Worm (Caenorhabditis elegans): ENCODE data around the gene ugt-32.

ce11 chrV:3862851-3863250 is 19.0 kb upstream of the ugt-32 start, which contains the start of gene nhr-187:
- TF ChIP-seq mep-1 (tag; optimal IDR thresholded peaks at IDR 0.05) (no peak), nhr-28 (tag; optimal IDR thresholded peaks at IDR 0.05) (no peak), ceh-63 (GFP tag; optimal IDR thresholded peaks at IDR 0.05) (no peak), ztf-11 (tag; optimal IDR thresholded peaks at IDR 0.05) (no peak), lin-39 (tag; optimal IDR thresholded peaks at IDR 0.05) (no peak), elt-3 (tag; optimal IDR thresholded peaks at IDR 0.05) (no peak), blmp-1 (tag; optimal IDR thresholded peaks at IDR 0.05) (no peak), lin-35 (GFP tag; optimal IDR thresholded peaks at IDR 0.05) (no peak), ceh-82 (tag; optimal IDR thresholded peaks at IDR 0.05) (no peak), lsy-2 (tag; optimal IDR thresholded peaks at IDR 0.05) (no peak), nhr-85 (tag) (no peak)
